Fruit fly (Drosophila melanogaster) S2 (cell line): ENCODE data around the gene Cpr76Bc.

Experiments used
- CG8478 ChIP-seq: fragments of >200 bp; optimal IDR thresholded peaks from 2 replicates; lab custom pipeline; 2018
- CTCF ChIP-seq, 2 experiments: fragments of >200 bp; optimal IDR thresholded peaks; 2 replicates each; lab custom pipeline; 2018

dm6 chr3L:19482014-19482413 lies 38.7 kb upstream of the Cpr76Bc start:
- TF ChIP-seq CTCF (optimal IDR thresholded peaks at IDR 0.05; lab: Kevin White, UChicago) (no peak), CG8478 (lab: Kevin White, UChicago) (no peak)
